Worm (Caenorhabditis elegans) whole organism, young adult: ENCODE data around the gene frpr-9.

Source experiments
- F33H1.4 ChIP-seq: fragments of 200-800 bp; sonication (Bioruptor generic); IDR thresholded peaks from 2 replicates; pipeline ENCODE4 v1.3.6; 2022; ENCODE audit warnings: missing genetic modification reagents, missing genetic modification characterization, missing compliant biosample characterization
- K11D2.4 ChIP-seq: fragments of 200-800 bp; sonication (Bioruptor generic); IDR thresholded peaks from 2 replicates; pipeline ENCODE4 v1.3.6; 2022; ENCODE audit warnings: missing genetic modification reagents, missing genetic modification characterization, missing compliant biosample characterization
- attf-5 ChIP-seq: fragments of 200-800 bp; sonication (Bioruptor generic); optimal IDR thresholded peaks from 2 replicates; lab custom pipeline; 2018; ENCODE audit warnings: mild to moderate bottlenecking, missing genetic modification characterization, missing compliant biosample characterization
- attf-6 ChIP-seq: fragments of 200-800 bp; sonication (Bioruptor generic); IDR thresholded peaks from 2 replicates; pipeline ENCODE4 v1.3.6; 2022; ENCODE audit warnings: missing genetic modification reagents, missing genetic modification characterization, missing compliant biosample characterization
- ccch-3 ChIP-seq: fragments of 200-800 bp; sonication (Bioruptor generic); optimal IDR thresholded peaks from 2 replicates; lab custom pipeline; 2018; ENCODE audit warnings: mild to moderate bottlenecking, missing genetic modification characterization, missing compliant biosample characterization
- ceh-40 ChIP-seq: fragments of 200-800 bp; sonication (Bioruptor generic); IDR thresholded peaks from 2 replicates; pipeline ENCODE4 v1.3.6; 2022; ENCODE audit warnings: missing genetic modification characterization, missing compliant biosample characterization
- efl-1 ChIP-seq: fragments of 150-350 bp; optimal IDR thresholded peaks from 2 replicates; lab custom pipeline; 2014; ENCODE audit warnings: missing biosample characterization, missing genetic modification reagents, missing genetic modification characterization
- ekl-4 ChIP-seq: fragments of 200-800 bp; sonication (Bioruptor generic); IDR thresholded peaks from 2 replicates; pipeline ENCODE4 v1.3.6; 2022; ENCODE audit warnings: missing genetic modification reagents, missing genetic modification characterization, missing compliant biosample characterization
- hlh-12 ChIP-seq: sonication (generic microtip); optimal IDR thresholded peaks from 2 replicates; lab custom pipeline; 2016; ENCODE audit warnings: missing genetic modification characterization, missing compliant biosample characterization
- hlh-26 ChIP-seq: fragments of 200-800 bp; sonication (Bioruptor generic); conservative IDR thresholded peaks from 2 replicates; pipeline ENCODE4 v1.3.6; 2022; ENCODE audit warnings: missing genetic modification reagents, missing genetic modification characterization, missing compliant biosample characterization
- lin-40 ChIP-seq: sonication (generic microtip); optimal IDR thresholded peaks from 2 replicates; lab custom pipeline; 2016; ENCODE audit warnings: missing genetic modification characterization, mild to moderate bottlenecking, missing compliant biosample characterization, missing genotype, missing genetic modification reagents
- nhr-90 ChIP-seq: sonication (generic microtip); optimal IDR thresholded peaks from 2 replicates; lab custom pipeline; 2016; ENCODE audit warnings: missing genotype, mild to moderate bottlenecking, missing genetic modification characterization, missing compliant biosample characterization
- repo-1 ChIP-seq: sonication (generic microtip); optimal IDR thresholded peaks from 2 replicates; lab custom pipeline; 2017; ENCODE audit warnings: mild to moderate bottlenecking, missing genetic modification characterization, missing compliant biosample characterization
- ztf-28 ChIP-seq: fragments of 200-800 bp; sonication (Bioruptor generic); IDR thresholded peaks from 2 replicates; pipeline ENCODE4 v1.3.6; 2022; ENCODE audit warnings: missing genetic modification reagents, missing genetic modification characterization, missing compliant biosample characterization

ce11 chrV:11010768-11011167 lies 18.9 kb downstream of the frpr-9 start:
- TF ChIP-seq ztf-28 (no peak), hlh-12 (tag; lab: Kevin White, UChicago) (no peak), F33H1.4 (GFP tag; lab: Robert Waterston, UW) (no peak), K11D2.4 (GFP tag; lab: Robert Waterston, UW) (no peak), ceh-40 (GFP tag; lab: Robert Waterston, UW) (no peak), repo-1 (tag; lab: Kevin White, UChicago) (no peak), attf-6 (no peak), nhr-90 (tag; lab: Kevin White, UChicago) (no peak), ekl-4 (GFP tag; lab: Robert Waterston, UW) (no peak), hlh-26 (GFP tag; lab: Robert Waterston, UW) (no peak), attf-5 (GFP tag; lab: Kevin White, UChicago) (no peak), ccch-3 (no peak), efl-1 (GFP tag; lab: Kevin White, UChicago) (no peak), lin-40 (tag; lab: Kevin White, UChicago) (no peak)
